Worm (Caenorhabditis elegans) whole organism, L4 larva: ENCODE data around the gene crn-5.

Source experiments
- D1046.2 ChIP-seq: fragments of 200-800 bp; sonication (Bioruptor generic); IDR thresholded peaks from 2 replicates; pipeline ENCODE4 v1.3.6; 2022; ENCODE audit warnings: missing genetic modification characterization, missing compliant biosample characterization
- F10B5.3 ChIP-seq: sonication (generic microtip); optimal IDR thresholded peaks from 2 replicates; lab custom pipeline; 2016; ENCODE audit warnings: mild to moderate bottlenecking, missing genetic modification characterization, missing compliant biosample characterization
- F37D6.2 ChIP-seq: sonication (generic microtip); optimal IDR thresholded peaks from 2 replicates; lab custom pipeline; 2016; ENCODE audit warnings: mild to moderate bottlenecking, missing genetic modification characterization, missing compliant biosample characterization
- F49E8.2 ChIP-seq: sonication (generic microtip); optimal IDR thresholded peaks from 2 replicates; lab custom pipeline; 2016; ENCODE audit warnings: missing compliant biosample characterization, mild to moderate bottlenecking, missing genetic modification characterization, borderline replicate concordance
- Y48G9A.11 ChIP-seq: fragments of 200-800 bp; sonication (Bioruptor generic); IDR thresholded peaks from 2 replicates; pipeline ENCODE4 v1.3.6; 2022; ENCODE audit warnings: missing genetic modification reagents, missing genetic modification characterization, missing compliant biosample characterization
- Y75B8A.6 ChIP-seq: fragments of 200-800 bp; sonication (Bioruptor generic); IDR thresholded peaks from 2 replicates; pipeline ENCODE4 v1.3.6; 2022; ENCODE audit warnings: missing genetic modification reagents, missing genetic modification characterization, missing compliant biosample characterization
- aha-1 ChIP-seq: fragments of 150-350 bp; peaks from one replicate; lab custom pipeline; 2014; ENCODE audit warnings: missing biosample characterization, missing genetic modification characterization
- aly-2 ChIP-seq: sonication (generic microtip); optimal IDR thresholded peaks from 2 replicates; lab custom pipeline; 2018; ENCODE audit warnings: missing biosample characterization, missing genetic modification characterization
- ceh-44 ChIP-seq: fragments of 200-800 bp; sonication (Bioruptor generic); IDR thresholded peaks from 2 replicates; pipeline ENCODE4 v1.3.6; 2022; ENCODE audit warnings: missing genetic modification reagents, missing genetic modification characterization, missing compliant biosample characterization
- daf-16 ChIP-seq, 3 experiments: sonication (generic microtip); optimal IDR thresholded peaks; 2 replicates each; lab custom pipeline; 2016 to 2017; ENCODE audit warnings: missing genetic modification characterization in 3 of 3, missing genetic modification reagents in 3 of 3, mild to moderate bottlenecking in 2 of 3, missing compliant biosample characterization in 2 of 3, missing biosample characterization in 1 of 3, moderate library complexity in 1 of 3
- duxl-1 ChIP-seq: sonication (generic microtip); optimal IDR thresholded peaks from 2 replicates; lab custom pipeline; 2016; ENCODE audit warnings: mild to moderate bottlenecking, missing genetic modification characterization, moderate library complexity, missing compliant biosample characterization; ENCODE audit not compliant: poor library complexity
- egl-27 ChIP-seq: sonication (generic microtip); optimal IDR thresholded peaks from 3 replicates; lab custom pipeline; 2017; ENCODE audit warnings: missing biosample characterization, missing genetic modification reagents, missing genetic modification characterization
- egl-43 ChIP-seq: fragments of 200-800 bp; sonication (Bioruptor generic); IDR thresholded peaks from 2 replicates; pipeline ENCODE4 v1.3.6; 2022; ENCODE audit warnings: missing genetic modification reagents, missing genetic modification characterization, missing compliant biosample characterization
- hlh-11 ChIP-seq: fragments of 200-800 bp; sonication (Bioruptor generic); optimal IDR thresholded peaks from 2 replicates; lab custom pipeline; 2018; ENCODE audit warnings: mild to moderate bottlenecking, missing genetic modification characterization, missing compliant biosample characterization
- lim-7 ChIP-seq: fragments of 200-800 bp; sonication (Bioruptor generic); IDR thresholded peaks from 2 replicates; pipeline ENCODE4 v1.3.6; 2022; ENCODE audit warnings: missing genetic modification characterization, missing compliant biosample characterization
- lin-1 ChIP-seq: fragments of 200-800 bp; sonication (Bioruptor generic); IDR thresholded peaks from 2 replicates; pipeline ENCODE4 v1.3.6; 2022; ENCODE audit warnings: missing genetic modification reagents, missing genetic modification characterization, missing compliant biosample characterization
- lin-15B ChIP-seq: fragments of 150-350 bp; sonication (generic microtip); optimal IDR thresholded peaks from 3 replicates; lab custom pipeline; 2014; ENCODE audit warnings: missing biosample characterization, missing genetic modification characterization
- lin-29 ChIP-seq: fragments of 200-800 bp; sonication (Bioruptor generic); IDR thresholded peaks from 2 replicates; pipeline ENCODE4 v1.3.6; 2022; ENCODE audit warnings: missing genetic modification reagents, missing genetic modification characterization, missing compliant biosample characterization
- lin-38 ChIP-seq: fragments of 200-800 bp; sonication (Bioruptor generic); IDR thresholded peaks from 2 replicates; pipeline ENCODE4 v1.3.6; 2022; ENCODE audit warnings: missing genetic modification reagents, missing genetic modification characterization, missing compliant biosample characterization
- lin-39 ChIP-seq: fragments of 150-350 bp; optimal IDR thresholded peaks from 2 replicates; lab custom pipeline; 2014; ENCODE audit warnings: missing biosample characterization, missing genetic modification reagents, missing genetic modification characterization
- lsy-2 ChIP-seq, 2 experiments: fragments of 150-350 bp in 1 of 2; sonication (generic microtip) in 1 of 2; optimal IDR thresholded peaks; 2 replicates each; lab custom pipeline; 2014 to 2017; ENCODE audit warnings: missing biosample characterization in 2 of 2, missing genetic modification characterization in 2 of 2
- madf-5 ChIP-seq, 2 experiments: fragments of 200-800 bp; sonication (Bioruptor generic); IDR thresholded peaks; 2 replicates each; pipeline ENCODE4 v1.3.6; 2022; ENCODE audit warnings: missing compliant biosample characterization in 2 of 2, missing genetic modification characterization in 2 of 2
- mep-1 ChIP-seq: fragments of 150-350 bp; sonication (generic microtip); optimal IDR thresholded peaks from 3 replicates; lab custom pipeline; 2014; ENCODE audit warnings: missing biosample characterization, missing genetic modification characterization
- nhr-11 ChIP-seq: fragments of 150-350 bp; optimal IDR thresholded peaks from 2 replicates; lab custom pipeline; 2014; ENCODE audit warnings: missing biosample characterization, missing genetic modification characterization
- nhr-28 ChIP-seq: fragments of 150-350 bp; optimal IDR thresholded peaks from 2 replicates; lab custom pipeline; 2014; ENCODE audit warnings: missing biosample characterization, missing genetic modification characterization
- nhr-48 ChIP-seq: sonication (generic microtip); optimal IDR thresholded peaks from 2 replicates; lab custom pipeline; 2016; ENCODE audit warnings: mild to moderate bottlenecking, missing genetic modification characterization, missing compliant biosample characterization
- nhr-76 ChIP-seq: fragments of 150-350 bp; optimal IDR thresholded peaks from 2 replicates; lab custom pipeline; 2014; ENCODE audit warnings: missing biosample characterization, missing genetic modification characterization
- pha-4 ChIP-seq, 2 experiments: fragments of 150-350 bp in 1 of 2; fragments of 200-800 bp in 1 of 2; sonication (Bioruptor generic) in 1 of 2; IDR thresholded peaks in 1 of 2; optimal IDR thresholded peaks in 1 of 2; 2 replicates each; pipeline versions ENCODE4 v1.3.6 to Lab custom; 2014 to 2022; ENCODE audit warnings: missing genetic modification characterization in 2 of 2, missing genetic modification reagents in 2 of 2, missing biosample characterization in 1 of 2, missing compliant biosample characterization in 1 of 2
- php-3 ChIP-seq: fragments of 200-800 bp; sonication (Bioruptor generic); IDR thresholded peaks from 2 replicates; pipeline ENCODE4 v1.3.6; 2022; ENCODE audit warnings: missing genetic modification reagents, missing genetic modification characterization, missing compliant biosample characterization
- pqm-1 ChIP-seq: sonication (generic microtip); optimal IDR thresholded peaks from 2 replicates; lab custom pipeline; 2017; ENCODE audit warnings: missing biosample characterization, missing genetic modification characterization
- snpc-4 ChIP-seq: fragments of 150-350 bp; optimal IDR thresholded peaks from 2 replicates; lab custom pipeline; 2014; ENCODE audit warnings: missing biosample characterization, missing genetic modification characterization
- spr-3 ChIP-seq: fragments of 200-800 bp; sonication (Bioruptor generic); optimal IDR thresholded peaks from 2 replicates; lab custom pipeline; 2018; ENCODE audit warnings: mild to moderate bottlenecking, missing genetic modification characterization, missing compliant biosample characterization
- tag-97 ChIP-seq: fragments of 200-800 bp; sonication (Bioruptor generic); IDR thresholded peaks from 2 replicates; pipeline ENCODE4 v1.3.6; 2022; ENCODE audit warnings: missing genetic modification characterization, missing compliant biosample characterization
- unc-130 ChIP-seq: sonication (generic microtip); optimal IDR thresholded peaks from 2 replicates; lab custom pipeline; 2016; ENCODE audit warnings: missing genetic modification reagents, missing genetic modification characterization, missing compliant biosample characterization
- unc-39 ChIP-seq: sonication (generic microtip); optimal IDR thresholded peaks from 2 replicates; lab custom pipeline; 2017; ENCODE audit warnings: missing biosample characterization, missing genetic modification characterization
- unc-62 ChIP-seq, 3 experiments: fragments of 150-350 bp in 1 of 3; sonication (generic microtip); optimal IDR thresholded peaks in 2 of 3; peaks in 1 of 3; 1 replicate in 1 of 3; 2 replicates in 2 of 3; lab custom pipeline; 2014 to 2017; ENCODE audit warnings: missing biosample characterization in 3 of 3, missing genetic modification characterization in 3 of 3, missing genetic modification reagents in 3 of 3, missing genotype in 1 of 3
- zip-11 ChIP-seq: fragments of 200-800 bp; sonication (Bioruptor generic); IDR thresholded peaks from 2 replicates; pipeline ENCODE4 v1.3.6; 2022; ENCODE audit warnings: missing genetic modification characterization, missing compliant biosample characterization
- ztf-11 ChIP-seq: fragments of 150-350 bp; optimal IDR thresholded peaks from 2 replicates; lab custom pipeline; 2014; ENCODE audit warnings: missing biosample characterization, missing genetic modification characterization

crn-5 gene

DNA sequence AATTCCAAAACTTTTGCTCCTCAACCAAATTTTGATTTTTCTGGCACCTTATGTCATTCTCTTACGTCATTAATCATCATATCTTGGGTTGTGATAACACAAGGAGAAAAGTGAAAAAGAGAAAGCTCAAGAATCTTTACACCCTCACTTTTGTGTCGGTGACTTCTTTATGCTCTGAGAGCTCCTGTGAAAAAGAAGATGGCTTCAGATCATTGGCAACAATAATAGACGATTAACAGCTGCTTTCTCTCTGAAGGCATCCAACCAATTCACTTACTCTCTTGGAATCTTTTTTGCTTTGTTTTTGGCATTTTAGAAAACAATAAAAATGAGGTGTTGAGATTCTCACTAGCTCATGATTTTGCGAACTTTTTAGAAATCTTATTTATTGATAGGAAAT is 23.1 kb upstream of the crn-5 start:
- peak; percentile 75 for TF ChIP-seq nhr-11 (tag; lab: Kevin White, UChicago)
- TF ChIP-seq lim-7, result no peak
- peak in 1 of 2 experiments; percentile 54 for TF ChIP-seq daf-16 (GFP tag; optimal IDR thresholded peaks at IDR 0.05; lab: Kevin White, UChicago)
- TF ChIP-seq daf-16 (tag; optimal IDR thresholded peaks at IDR 0.05; lab: Kevin White, UChicago), result no peak

DNA sequence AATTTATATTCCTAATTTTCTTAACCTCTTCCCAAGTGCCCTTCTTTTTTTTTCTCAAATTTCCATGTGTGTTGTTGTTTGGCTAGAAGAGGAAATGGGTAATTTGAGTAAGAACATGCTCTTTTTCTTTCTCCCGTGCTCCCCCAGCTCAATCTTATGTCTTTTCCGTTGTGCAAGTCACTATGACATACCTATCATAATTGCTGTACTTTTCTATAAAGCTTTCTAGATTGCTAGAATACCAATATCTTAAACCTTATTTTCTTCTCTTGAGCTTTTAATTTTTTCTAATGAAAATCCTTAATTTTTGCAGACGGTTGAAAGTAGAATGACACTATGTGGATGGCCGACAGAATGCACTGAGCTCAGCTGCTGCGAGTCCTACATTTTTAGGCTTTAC is 22.2 kb upstream of the crn-5 start, which contains the start of gene txt-13:
Gene txt-13 (plus strand): TSS at position 301 of the 400 bp plus-strand sequence.
- TF ChIP-seq lin-1 (GFP tag; lab: Robert Waterston, UW), result no peak
- no peak for TF ChIP-seq aly-2 (tag; lab: Kevin White, UChicago)
- no peak for TF ChIP-seq Y75B8A.6 (GFP tag; lab: Robert Waterston, UW)
- no peak for TF ChIP-seq php-3 (GFP tag; lab: Robert Waterston, UW)
- TF ChIP-seq egl-43, result no peak

DNA sequence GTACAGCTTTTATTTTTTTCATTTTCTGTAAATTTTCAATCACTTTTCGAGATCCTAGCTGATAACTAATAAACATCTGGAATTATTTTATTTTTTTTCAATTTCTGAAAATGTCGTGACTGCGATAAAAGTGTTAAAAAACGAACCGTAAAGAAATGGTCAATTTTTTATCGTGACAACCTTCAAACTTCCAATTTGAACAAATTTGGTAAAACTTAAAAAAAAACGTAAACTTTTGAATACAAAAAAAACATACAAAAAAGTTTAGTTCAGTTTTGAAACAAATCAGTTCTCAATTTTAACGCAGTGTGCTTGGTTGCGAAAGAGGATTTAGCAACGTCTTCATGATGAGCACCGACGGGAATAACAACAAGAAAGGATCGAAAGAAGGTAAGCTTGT is 20.6 kb upstream of the crn-5 start, which contains the start of gene C06A1.3:
Gene C06A1.3 (plus strand): TSS at position 301 of the 400 bp plus-strand sequence.
- no peak for TF ChIP-seq F49E8.2 (tag; lab: Kevin White, UChicago)
- TF ChIP-seq daf-16 (GFP tag; optimal IDR thresholded peaks at IDR 0.05; lab: Kevin White, UChicago), result no peak
- TF ChIP-seq daf-16 (tag; optimal IDR thresholded peaks at IDR 0.05; lab: Kevin White, UChicago), result no peak
- no peak for TF ChIP-seq ztf-11
- TF ChIP-seq aly-2 (tag; lab: Kevin White, UChicago), result no peak
- no peak for TF ChIP-seq unc-130
- TF ChIP-seq nhr-76, result no peak
- TF ChIP-seq tag-97, result no peak
- TF ChIP-seq F10B5.3 (tag; lab: Kevin White, UChicago), result no peak
- no peak for TF ChIP-seq mep-1 (tag; lab: Kevin White, UChicago)
- TF ChIP-seq ceh-44 (GFP tag; lab: Robert Waterston, UW), result no peak
- no peak for TF ChIP-seq zip-11 (GFP tag; lab: Robert Waterston, UW)
- TF ChIP-seq lin-29, result no peak
- no peak for TF ChIP-seq hlh-11
- no peak for TF ChIP-seq D1046.2 (GFP tag; lab: Robert Waterston, UW)
- TF ChIP-seq aha-1 (tag; lab: Kevin White, UChicago), result no peak
- no peak for TF ChIP-seq egl-27 (tag; lab: Kevin White, UChicago)
- TF ChIP-seq nhr-48 (tag; lab: Kevin White, UChicago), result no peak
- TF ChIP-seq F37D6.2 (tag; lab: Kevin White, UChicago), result no peak
- no peak for TF ChIP-seq lin-15B (tag; lab: Kevin White, UChicago)
- TF ChIP-seq lin-39 (tag; lab: Kevin White, UChicago), result no peak
- TF ChIP-seq, all 104 proteins: peak for 0

DNA sequence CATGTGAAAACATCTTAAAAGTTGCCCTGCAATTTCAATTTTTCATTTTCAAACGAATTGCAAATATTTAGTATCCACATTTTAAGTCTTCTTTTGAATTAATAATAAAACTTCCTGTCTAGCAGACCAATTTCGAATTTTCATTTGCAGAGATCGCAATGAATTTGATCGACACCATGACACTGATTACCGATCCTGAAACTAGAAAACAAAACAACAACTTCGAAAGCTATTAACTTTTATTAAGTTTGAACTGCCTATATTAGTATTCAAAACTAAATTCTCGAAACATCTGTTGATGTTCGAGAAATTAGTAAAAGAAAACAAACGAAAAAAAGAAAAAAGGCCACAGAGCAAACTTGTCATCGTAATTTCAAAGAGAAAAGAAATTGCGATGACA is 18.4 kb upstream of the crn-5 start:
- TF ChIP-seq unc-62 (GFP tag; optimal IDR thresholded peaks at IDR 0.05 in 1 of 2; lab: Kevin White, UChicago), result no peak
- no peak for TF ChIP-seq unc-62 (tag; optimal IDR thresholded peaks at IDR 0.05; lab: Kevin White, UChicago)
- TF ChIP-seq lin-38 (GFP tag; lab: Robert Waterston, UW), result peak; percentile 60
- no peak for TF ChIP-seq pha-4 (GFP tag; IDR thresholded peaks at IDR 0.05; lab: Robert Waterston, UW)
- TF ChIP-seq pha-4 (tag; optimal IDR thresholded peaks at IDR 0.05; lab: Kevin White, UChicago), result no peak
- no peak for TF ChIP-seq F10B5.3 (tag; lab: Kevin White, UChicago)
- no peak for TF ChIP-seq Y48G9A.11 (GFP tag; lab: Robert Waterston, UW)
- 0 out of 4 replicates have a peak, but pooled peaks of 1 of the 2 experiments have one; percentile 16 for TF ChIP-seq madf-5 (GFP tag; IDR thresholded peaks at IDR 0.05; lab: Robert Waterston, UW)
- no peak for TF ChIP-seq spr-3
- no peak for TF ChIP-seq unc-130
- no peak for TF ChIP-seq snpc-4 (tag; lab: Kevin White, UChicago)
- peak; percentile 21 for TF ChIP-seq duxl-1 (tag; lab: Kevin White, UChicago)
- TF ChIP-seq pqm-1 (tag; lab: Kevin White, UChicago), result no peak
- TF ChIP-seq nhr-28 (tag; lab: Kevin White, UChicago), result no peak
- no peak for TF ChIP-seq lsy-2 (tag; optimal IDR thresholded peaks at IDR 0.05; lab: Kevin White, UChicago)
- no peak for TF ChIP-seq unc-39 (tag; lab: Kevin White, UChicago)
